Worm (Caenorhabditis elegans) whole organism, mixed stage, embryonic: Measurements from ENCODE around the gene C25E10.4.

Experiments
- ces-1 ChIP-seq: fragments of 150-350 bp; optimal IDR thresholded peaks from 2 replicates; lab custom pipeline; 2014; ENCODE audit warnings: missing biosample characterization, missing genetic modification reagents, missing genetic modification characterization
- elt-1 ChIP-seq: sonication (generic microtip); optimal IDR thresholded peaks from 2 replicates; lab custom pipeline; 2017; ENCODE audit warnings: missing genetic modification characterization, mild to moderate bottlenecking, missing compliant biosample characterization, antibody characterized with exemption, moderate library complexity, borderline replicate concordance; ENCODE audit not compliant: insufficient read depth
- nhr-28 ChIP-seq: fragments of 150-350 bp; optimal IDR thresholded peaks from 2 replicates; lab custom pipeline; 2014; ENCODE audit warnings: missing biosample characterization, missing genetic modification characterization
- pha-4 ChIP-seq: fragments of 150-350 bp; optimal IDR thresholded peaks from 2 replicates; lab custom pipeline; 2018; ENCODE audit warnings: missing biosample characterization, missing genetic modification reagents, missing genetic modification characterization
- sptf-1 ChIP-seq: sonication (generic microtip); optimal IDR thresholded peaks from 2 replicates; lab custom pipeline; 2017; ENCODE audit warnings: mild to moderate bottlenecking, missing genetic modification characterization, moderate library complexity, missing compliant biosample characterization

DNA sequence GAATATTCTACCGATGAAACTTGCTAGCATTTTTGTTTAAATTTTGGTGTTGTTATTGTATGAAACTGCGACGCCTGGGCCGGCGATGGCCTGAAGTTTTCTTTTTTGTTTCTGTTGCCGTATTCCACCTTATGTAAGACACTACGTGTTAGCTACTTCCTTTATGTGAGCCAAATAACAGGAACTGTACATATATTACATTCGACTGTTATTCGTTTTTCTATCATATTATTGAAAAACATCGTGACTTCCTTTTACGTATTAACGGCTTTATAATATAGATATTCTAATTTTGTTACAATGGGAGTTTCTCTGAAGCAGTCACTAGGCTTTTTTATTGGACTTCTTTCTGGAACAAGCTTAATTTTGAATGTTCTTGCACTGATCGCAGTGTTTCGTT is 28.1 kb upstream of the C25E10.4 start, which contains the start of gene srx-3:
- TF ChIP-seq ces-1 (GFP tag; lab: Kevin White, UChicago) (no peak), sptf-1 (tag; lab: Kevin White, UChicago) (no peak), nhr-28 (tag; lab: Kevin White, UChicago) (no peak), elt-1 (tag; lab: Kevin White, UChicago) (no peak), pha-4 (tag; lab: Kevin White, UChicago) (no peak)
